Worm (Caenorhabditis elegans) whole organism, L2 larva: ENCODE results near the gene nlp-68.
A peak's percentile ranks its signal among the peaks of the same experiment; 100 is the strongest.

Source experiments
- C34F6.9 ChIP-seq: fragments of 150-350 bp; optimal IDR thresholded peaks from 2 replicates; lab custom pipeline; 2014; ENCODE audit warnings: missing biosample characterization, missing genetic modification characterization
- F13H6.1 ChIP-seq: sonication (generic microtip); optimal IDR thresholded peaks from 2 replicates; lab custom pipeline; 2016; ENCODE audit warnings: missing genetic modification characterization, missing compliant biosample characterization
- R02D3.7 ChIP-seq: fragments of 150-350 bp; optimal IDR thresholded peaks from 2 replicates; lab custom pipeline; 2014; ENCODE audit warnings: missing biosample characterization, missing genetic modification characterization
- Y55F3AM.14 ChIP-seq: fragments of 200-800 bp; sonication (Bioruptor generic); optimal IDR thresholded peaks from 2 replicates; lab custom pipeline; 2018; ENCODE audit warnings: mild to moderate bottlenecking, missing genetic modification characterization, missing compliant biosample characterization
- ZK546.5 ChIP-seq: sonication (generic microtip); optimal IDR thresholded peaks from 2 replicates; lab custom pipeline; 2017; ENCODE audit warnings: missing biosample characterization, missing genetic modification characterization
- alr-1 ChIP-seq: fragments of 150-350 bp; optimal IDR thresholded peaks from 2 replicates; lab custom pipeline; 2014; ENCODE audit warnings: missing biosample characterization, missing genetic modification characterization
- aly-2 ChIP-seq: fragments of 150-350 bp; optimal IDR thresholded peaks from 2 replicates; lab custom pipeline; 2014; ENCODE audit warnings: missing biosample characterization, missing genetic modification characterization
- ama-1 ChIP-seq: fragments of 150-350 bp; optimal IDR thresholded peaks from 2 replicates; lab custom pipeline; 2018; ENCODE audit warnings: inconsistent platforms
- blmp-1 ChIP-seq: sonication (generic microtip); optimal IDR thresholded peaks from 2 replicates; lab custom pipeline; 2017; ENCODE audit warnings: missing genetic modification characterization, mild to moderate bottlenecking, missing compliant biosample characterization, antibody characterized with exemption, moderate library complexity; ENCODE audit not compliant: insufficient read depth
- ceh-16 ChIP-seq: fragments of 150-350 bp; optimal IDR thresholded peaks from 2 replicates; lab custom pipeline; 2014; ENCODE audit warnings: missing biosample characterization, missing genetic modification characterization
- ceh-82 ChIP-seq: fragments of 150-350 bp; optimal IDR thresholded peaks from 2 replicates; lab custom pipeline; 2014; ENCODE audit warnings: missing biosample characterization, missing genetic modification characterization
- egl-27 ChIP-seq: sonication (generic microtip); optimal IDR thresholded peaks from 3 replicates; lab custom pipeline; 2017; ENCODE audit warnings: missing biosample characterization, missing genetic modification reagents, missing genetic modification characterization
- elt-3 ChIP-seq: sonication (generic microtip); optimal IDR thresholded peaks from 2 replicates; lab custom pipeline; 2017; ENCODE audit warnings: missing biosample characterization, missing genetic modification characterization
- gmeb-1 ChIP-seq: fragments of 150-350 bp; optimal IDR thresholded peaks from 2 replicates; lab custom pipeline; 2014; ENCODE audit warnings: missing biosample characterization, missing genetic modification characterization
- lin-11 ChIP-seq: fragments of 150-350 bp; sonication (generic microtip); optimal IDR thresholded peaks from 2 replicates; lab custom pipeline; 2014; ENCODE audit warnings: missing biosample characterization, missing genetic modification characterization, inconsistent platforms, mixed read lengths
- lin-13 ChIP-seq: fragments of 150-350 bp; optimal IDR thresholded peaks from 2 replicates; lab custom pipeline; 2014; ENCODE audit warnings: missing biosample characterization, missing genetic modification reagents, missing genetic modification characterization
- lin-39 ChIP-seq: fragments of 150-350 bp; optimal IDR thresholded peaks from 2 replicates; lab custom pipeline; 2014; ENCODE audit warnings: missing biosample characterization, missing genetic modification reagents, missing genetic modification characterization
- lsy-2 ChIP-seq, 2 experiments: fragments of 150-350 bp in 1 of 2; sonication (generic microtip) in 1 of 2; optimal IDR thresholded peaks; 2 replicates each; lab custom pipeline; 2014 to 2017; ENCODE audit warnings: missing biosample characterization in 2 of 2, missing genetic modification characterization in 2 of 2
- mab-5 ChIP-seq: fragments of 150-350 bp; optimal IDR thresholded peaks from 2 replicates; lab custom pipeline; 2014; ENCODE audit warnings: missing biosample characterization, missing genetic modification characterization
- mbf-1 ChIP-seq: sonication (generic microtip); optimal IDR thresholded peaks from 2 replicates; lab custom pipeline; 2017; ENCODE audit warnings: missing biosample characterization, missing genetic modification characterization
- nhr-11 ChIP-seq: fragments of 150-350 bp; optimal IDR thresholded peaks from 2 replicates; lab custom pipeline; 2014; ENCODE audit warnings: missing biosample characterization, missing genetic modification characterization
- nhr-129 ChIP-seq: fragments of 150-350 bp; optimal IDR thresholded peaks from 2 replicates; lab custom pipeline; 2014; ENCODE audit warnings: missing biosample characterization, missing genetic modification characterization
- nhr-23 ChIP-seq: fragments of 150-350 bp; optimal IDR thresholded peaks from 2 replicates; lab custom pipeline; 2014; ENCODE audit warnings: missing biosample characterization, missing genetic modification reagents, missing genetic modification characterization
- nhr-25 ChIP-seq: fragments of 150-350 bp; sonication (generic microtip); optimal IDR thresholded peaks from 3 replicates; lab custom pipeline; 2014; ENCODE audit warnings: missing biosample characterization, missing genetic modification characterization
- nhr-77 ChIP-seq: fragments of 150-350 bp; optimal IDR thresholded peaks from 2 replicates; lab custom pipeline; 2014; ENCODE audit warnings: missing biosample characterization, missing genetic modification characterization
- sem-4 ChIP-seq: fragments of 150-350 bp; optimal IDR thresholded peaks from 2 replicates; lab custom pipeline; 2014; ENCODE audit warnings: missing biosample characterization, missing genetic modification reagents, missing genetic modification characterization
- sma-9 ChIP-seq, 2 experiments: fragments of 150-350 bp in 1 of 2; sonication (generic microtip) in 1 of 2; optimal IDR thresholded peaks; 2 replicates each; lab custom pipeline; 2014 to 2016; ENCODE audit warnings: missing genetic modification characterization in 2 of 2, mild to moderate bottlenecking in 1 of 2, missing biosample characterization in 1 of 2, missing compliant biosample characterization in 1 of 2, missing genetic modification reagents in 1 of 2, moderate library complexity in 1 of 2
- snpc-4 ChIP-seq: fragments of 150-350 bp; optimal IDR thresholded peaks from 2 replicates; lab custom pipeline; 2014; ENCODE audit warnings: missing biosample characterization, missing genetic modification characterization
- unc-39 ChIP-seq: fragments of 150-350 bp; optimal IDR thresholded peaks from 2 replicates; lab custom pipeline; 2014; ENCODE audit warnings: missing biosample characterization, missing genetic modification characterization
- unc-55 ChIP-seq: fragments of 150-350 bp; sonication (generic microtip); optimal IDR thresholded peaks from 3 replicates; lab custom pipeline; 2014; ENCODE audit warnings: missing biosample characterization, missing genetic modification reagents, missing genetic modification characterization
- ztf-1 ChIP-seq: fragments of 200-800 bp; sonication (Bioruptor generic); conservative IDR thresholded peaks from 2 replicates; pipeline ENCODE4 v1.3.6; 2022; ENCODE audit warnings: missing genetic modification characterization, missing compliant biosample characterization
- ztf-4 ChIP-seq: fragments of 150-350 bp; optimal IDR thresholded peaks from 2 replicates; lab custom pipeline; 2014; ENCODE audit warnings: missing biosample characterization, missing genetic modification characterization

The nlp-68 gene

DNA sequence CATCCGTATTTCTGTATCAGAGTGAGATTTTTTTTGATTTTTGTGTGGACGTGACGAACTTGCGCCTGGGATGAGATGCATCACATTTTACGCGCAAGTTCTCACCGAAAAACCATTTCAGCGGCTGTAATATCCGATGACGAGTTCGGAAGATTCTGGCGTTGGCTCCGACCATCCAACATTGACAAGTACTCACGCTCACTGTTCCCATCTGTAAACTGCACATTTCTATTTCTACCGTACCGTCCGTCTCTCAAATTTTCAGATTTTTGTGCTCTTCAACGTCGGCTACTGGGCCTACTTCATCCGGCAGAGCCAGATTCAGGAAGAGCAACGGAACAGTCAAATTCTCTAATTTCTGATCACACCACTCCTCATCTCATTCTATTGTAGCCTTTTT lies 11.5 kb downstream of the nlp-68 start:
- no peak for TF ChIP-seq unc-39 (tag; lab: Kevin White, UChicago)
- TF ChIP-seq nhr-129 (tag; lab: Kevin White, UChicago), result no peak
- TF ChIP-seq sem-4 (tag; lab: Kevin White, UChicago), result no peak
- no peak for TF ChIP-seq nhr-23 (tag; lab: Kevin White, UChicago)
- no peak for TF ChIP-seq ceh-82
- TF ChIP-seq gmeb-1, result no peak
- no peak for TF ChIP-seq lin-13 (GFP tag; lab: Kevin White, UChicago)
- TF ChIP-seq elt-3 (tag; lab: Kevin White, UChicago), result no peak
- TF ChIP-seq ceh-16 (tag; lab: Kevin White, UChicago), result no peak
- TF ChIP-seq sma-9 (GFP tag; optimal IDR thresholded peaks at IDR 0.05; lab: Kevin White, UChicago), result no peak
- no peak for TF ChIP-seq sma-9 (tag; optimal IDR thresholded peaks at IDR 0.05; lab: Kevin White, UChicago)
- TF ChIP-seq egl-27, result no peak
- no peak for TF ChIP-seq ama-1 (lab: Kevin White, UChicago)
- TF ChIP-seq ztf-1, result no peak
- no peak for TF ChIP-seq Y55F3AM.14 (GFP tag; lab: Kevin White, UChicago)
- no peak for TF ChIP-seq nhr-25 (tag; lab: Kevin White, UChicago)

DNA sequence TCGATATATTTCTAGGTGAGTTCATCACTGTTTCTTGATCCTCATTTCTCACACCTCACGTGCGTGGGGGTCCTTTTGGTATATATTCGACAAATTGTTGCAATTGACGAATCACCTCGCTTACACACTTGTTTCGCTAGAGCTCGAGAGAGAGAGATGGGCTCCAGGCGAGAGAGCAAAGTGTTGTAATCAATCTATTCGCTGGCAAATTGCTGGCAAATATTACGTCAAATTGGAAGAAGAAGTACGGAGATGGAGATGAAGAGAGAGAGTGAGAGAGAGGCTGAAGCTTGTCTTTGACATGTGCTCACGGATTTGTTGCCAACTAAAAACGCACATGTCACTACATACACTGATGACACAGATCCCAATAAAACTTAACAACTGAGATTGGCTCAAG lies 13.0 kb downstream of the nlp-68 start:
- TF ChIP-seq lsy-2 (tag; optimal IDR thresholded peaks at IDR 0.05; lab: Kevin White, UChicago) (peak in 1 of 2 experiments; percentile 45), nhr-129 (tag; lab: Kevin White, UChicago) (peak; percentile 72), F13H6.1 (tag; lab: Kevin White, UChicago) (peak; percentile 31), lin-39 (no peak), snpc-4 (no peak), ztf-4 (tag; lab: Kevin White, UChicago) (peak; percentile 30), ceh-82 (no peak)

DNA sequence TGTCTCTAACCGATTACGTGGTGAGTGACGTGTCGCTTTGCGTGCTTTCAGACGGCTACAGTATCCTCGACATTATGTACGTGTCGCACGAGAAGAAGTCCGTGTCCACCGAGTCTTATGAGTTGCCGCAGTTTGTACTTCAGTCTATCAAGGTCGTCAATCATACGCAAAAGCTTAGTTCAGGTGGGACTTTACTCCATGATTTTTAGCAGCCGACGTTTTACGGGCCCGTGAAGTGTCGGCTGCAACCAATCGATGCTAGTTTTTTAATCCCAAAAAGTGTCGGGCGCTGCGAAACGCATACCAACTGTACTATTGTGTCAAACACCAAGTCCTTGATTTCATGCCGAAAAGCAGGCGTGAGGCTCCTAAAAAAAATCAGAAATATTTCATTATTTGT lies 14.1 kb downstream of the nlp-68 start:
- peak; percentile 35 for TF ChIP-seq snpc-4
- TF ChIP-seq unc-55 (GFP tag; lab: Kevin White, UChicago), result no peak
- no peak for TF ChIP-seq unc-39 (tag; lab: Kevin White, UChicago)
- TF ChIP-seq ama-1 (lab: Kevin White, UChicago), result no peak

ce11 chrIII:10523025-10523424 lies 15.9 kb downstream of the nlp-68 start:
- TF ChIP-seq nhr-11 (tag; lab: Kevin White, UChicago) (no peak), C34F6.9 (tag; lab: Kevin White, UChicago) (no peak), unc-55 (GFP tag; lab: Kevin White, UChicago) (peak; percentile 75), snpc-4 (no peak), lin-39 (no peak), mbf-1 (tag; lab: Kevin White, UChicago) (no peak), alr-1 (tag; lab: Kevin White, UChicago) (no peak), ztf-4 (tag; lab: Kevin White, UChicago) (no peak), lin-11 (tag; lab: Kevin White, UChicago) (no peak), lsy-2 (tag; optimal IDR thresholded peaks at IDR 0.05; lab: Kevin White, UChicago) (no peak), aly-2 (tag; lab: Kevin White, UChicago) (no peak), mab-5 (tag; lab: Kevin White, UChicago) (peak; percentile 72), lin-13 (GFP tag; lab: Kevin White, UChicago) (no peak)
- TF ChIP-seq, all 48 proteins: peak for 2

ce11 chrIII:10521219-10521618 lies 17.7 kb downstream of the nlp-68 start:
- TF ChIP-seq F13H6.1 (tag; lab: Kevin White, UChicago) (no peak), ama-1 (lab: Kevin White, UChicago) (no peak)

- peak; percentile 6 for TF ChIP-seq C34F6.9 (tag; lab: Kevin White, UChicago)
- no peak for TF ChIP-seq gmeb-1
- no peak for TF ChIP-seq aly-2 (tag; lab: Kevin White, UChicago)
- TF ChIP-seq egl-27, result no peak
- TF ChIP-seq R02D3.7, result no peak
- peak in 1 of 2 experiments; percentile 7 for TF ChIP-seq lsy-2 (tag; optimal IDR thresholded peaks at IDR 0.05; lab: Kevin White, UChicago)
- TF ChIP-seq snpc-4, result no peak
- TF ChIP-seq blmp-1 (tag; lab: Kevin White, UChicago), result no peak
- no peak for TF ChIP-seq nhr-77 (tag; lab: Kevin White, UChicago)
- peak; percentile 14 for TF ChIP-seq nhr-129 (tag; lab: Kevin White, UChicago)
- peak; percentile 61 for TF ChIP-seq F13H6.1 (tag; lab: Kevin White, UChicago)
- TF ChIP-seq ZK546.5 (tag; lab: Kevin White, UChicago), result no peak
- TF ChIP-seq, all 48 proteins: peak for 4
Observed at ce11 chrIII:10520523-10520922, 18.4 kb downstream of the nlp-68 start, which contains the start of gene unc-49. Gene unc-49 (plus strand): TSS chrIII:10520762.
